Worm (Caenorhabditis elegans) whole organism, early embryonic: Measurements from ENCODE around the gene Y82E9BR.10.
"Not testable (repeated sequence)": the region's sequence is repeated elsewhere in the genome, so short reads cannot be mapped to it uniquely, and the experiment has no call there.

ENCODE experiments used
- B0310.2 ChIP-seq: sonication (generic microtip); optimal IDR thresholded peaks from 2 replicates; lab custom pipeline; 2016; ENCODE audit warnings: mild to moderate bottlenecking, missing genetic modification characterization, missing compliant biosample characterization
- F13C5.2 ChIP-seq: sonication (generic microtip); optimal IDR thresholded peaks from 2 replicates; lab custom pipeline; 2017; ENCODE audit warnings: mild to moderate bottlenecking, missing genetic modification characterization, inconsistent platforms, missing compliant biosample characterization
- aly-1 ChIP-seq: sonication (generic microtip); optimal IDR thresholded peaks from 2 replicates; lab custom pipeline; 2016; ENCODE audit warnings: missing genetic modification characterization, missing compliant biosample characterization
- ama-1 ChIP-seq: fragments of 150-350 bp; optimal IDR thresholded peaks from 2 replicates; lab custom pipeline; 2014
- ceh-13 ChIP-seq: fragments of 200-800 bp; sonication (Bioruptor generic); optimal IDR thresholded peaks from 2 replicates; lab custom pipeline; 2018; ENCODE audit warnings: mild to moderate bottlenecking, missing genetic modification characterization, missing compliant biosample characterization
- ceh-36 ChIP-seq: sonication (generic microtip); optimal IDR thresholded peaks from 2 replicates; lab custom pipeline; 2016; ENCODE audit warnings: missing genetic modification characterization, inconsistent platforms, missing compliant biosample characterization
- ets-7 ChIP-seq: sonication (generic microtip); optimal IDR thresholded peaks from 2 replicates; lab custom pipeline; 2016; ENCODE audit warnings: missing genotype, missing genetic modification characterization, missing compliant biosample characterization
- flt-1 ChIP-seq: fragments of 200-800 bp; sonication (Bioruptor generic); IDR thresholded peaks from 2 replicates; pipeline ENCODE4 v1.3.6; 2022; ENCODE audit warnings: missing genetic modification characterization, missing compliant biosample characterization
- hmbx-1 ChIP-seq: sonication (generic microtip); optimal IDR thresholded peaks from 2 replicates; lab custom pipeline; 2016; ENCODE audit warnings: mild to moderate bottlenecking, missing genetic modification characterization, missing compliant biosample characterization
- hmg-4 ChIP-seq: fragments of 200-800 bp; sonication (Bioruptor generic); optimal IDR thresholded peaks from 2 replicates; lab custom pipeline; 2018; ENCODE audit warnings: mild to moderate bottlenecking, missing genetic modification characterization, missing compliant biosample characterization
- hnd-1 ChIP-seq: sonication (generic microtip); optimal IDR thresholded peaks from 2 replicates; lab custom pipeline; 2016; ENCODE audit warnings: missing genetic modification characterization, missing compliant biosample characterization
- pes-1 ChIP-seq: fragments of 200-800 bp; sonication (Bioruptor generic); IDR thresholded peaks from 2 replicates; pipeline ENCODE4 v1.3.6; 2022; ENCODE audit warnings: missing genetic modification reagents, missing genetic modification characterization, missing compliant biosample characterization
- scrt-1 ChIP-seq: fragments of 200-800 bp; sonication (Bioruptor generic); IDR thresholded peaks from 2 replicates; pipeline ENCODE4 v1.3.6; 2022; ENCODE audit warnings: missing genetic modification characterization, missing compliant biosample characterization
- sea-1 ChIP-seq: fragments of 200-800 bp; sonication (Bioruptor generic); conservative IDR thresholded peaks from 2 replicates; pipeline ENCODE4 v1.3.6; 2022; ENCODE audit warnings: missing genetic modification characterization, missing compliant biosample characterization
- tbx-11 ChIP-seq: fragments of 200-800 bp; sonication (Bioruptor generic); IDR thresholded peaks from 2 replicates; pipeline ENCODE4 v1.3.6; 2022; ENCODE audit warnings: missing genetic modification characterization, missing compliant biosample characterization
- tbx-37 ChIP-seq: fragments of 200-800 bp; sonication (Bioruptor generic); conservative IDR thresholded peaks from 2 replicates; pipeline ENCODE4 v1.3.6; 2022; ENCODE audit warnings: missing genetic modification reagents, missing genetic modification characterization, missing compliant biosample characterization
- tra-4 ChIP-seq: sonication (generic microtip); optimal IDR thresholded peaks from 2 replicates; lab custom pipeline; 2017; ENCODE audit warnings: missing genetic modification characterization, missing compliant biosample characterization

Gene Y82E9BR.10

ce11 chrIII:1383483-1383882, 8.1 kb upstream of the Y82E9BR.10 start:
- TF ChIP-seq F13C5.2 (tag; lab: Kevin White, UChicago): no peak
- no peak for TF ChIP-seq flt-1 (GFP tag; lab: Robert Waterston, UW)

ce11 chrIII:1380535-1381274, 5.3 kb upstream of the Y82E9BR.10 start, which contains the start of the genes pals-21 and Y82E9BR.6:
Gene pals-21, minus strand, starts transcription at chrIII:1380635.
Gene Y82E9BR.6, plus strand, starts transcription at chrIII:1381224.
- TF ChIP-seq hmbx-1 (tag; lab: Kevin White, UChicago) (no peak), tra-4 (no peak), ets-7 (tag; lab: Kevin White, UChicago) (no peak), sea-1 (GFP tag; lab: Robert Waterston, UW) (no peak), ceh-36 (tag; lab: Kevin White, UChicago) (no peak), B0310.2 (tag; lab: Kevin White, UChicago) (no peak), ceh-13 (no peak), flt-1 (GFP tag; lab: Robert Waterston, UW) (no peak), pes-1 (GFP tag; lab: Robert Waterston, UW) (no peak), ama-1 (lab: Kevin White, UChicago) (no peak), scrt-1 (GFP tag; lab: Robert Waterston, UW) (no peak), tbx-11 (GFP tag; lab: Robert Waterston, UW) (no peak), hmg-4 (GFP tag; lab: Kevin White, UChicago) (no peak), aly-1 (tag; lab: Kevin White, UChicago) (no peak)

ce11 chrIII:1377903-1378302, 2.5 kb upstream of the Y82E9BR.10 start, which contains the start of gene pals-40:
Gene pals-40, minus strand, starts transcription at chrIII:1378003.
- TF ChIP-seq ets-7 (tag; lab: Kevin White, UChicago); aly-1 (tag; lab: Kevin White, UChicago); tbx-11 (GFP tag; lab: Robert Waterston, UW): not testable (repeated sequence)

- TF ChIP-seq hmbx-1 (tag; lab: Kevin White, UChicago) (no peak), F13C5.2 (tag; lab: Kevin White, UChicago) (no peak), ets-7 (tag; lab: Kevin White, UChicago) (no peak), pes-1 (GFP tag; lab: Robert Waterston, UW) (no peak), aly-1 (tag; lab: Kevin White, UChicago) (no peak), hmg-4 (GFP tag; lab: Kevin White, UChicago) (no peak), tbx-37 (no peak), B0310.2 (tag; lab: Kevin White, UChicago) (no peak), hnd-1 (tag; lab: Kevin White, UChicago) (no peak), ceh-36 (tag; lab: Kevin White, UChicago) (no peak)
Measured at ce11 chrIII:1374355-1374807, 1.0 kb downstream of the Y82E9BR.10 start, which contains the start of gene Y82E9BR.20. Gene Y82E9BR.20, plus strand, starts transcription at chrIII:1374405.

DNA sequence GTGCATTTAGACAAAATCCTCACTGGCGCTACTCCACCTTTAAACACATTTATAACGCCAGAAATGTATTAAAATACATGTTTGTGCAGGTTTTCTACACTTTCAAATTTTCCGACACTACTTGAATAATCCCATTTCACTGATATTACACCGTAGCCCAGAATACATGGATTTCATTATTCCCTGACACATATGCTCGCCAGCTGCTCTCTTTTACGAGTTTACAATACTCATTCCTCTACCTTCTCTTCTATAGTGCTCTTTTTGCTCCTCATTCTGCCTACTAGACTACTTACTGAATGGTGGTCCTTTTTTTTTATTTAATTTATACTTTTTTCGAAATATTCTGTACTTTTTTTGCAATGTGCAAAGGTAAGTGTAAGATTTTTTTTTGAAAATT, 2.8 kb downstream of the Y82E9BR.10 start:
- TF ChIP-seq F13C5.2 (tag; lab: Kevin White, UChicago): no peak
- no peak for TF ChIP-seq ceh-13

ce11 chrIII:1359669-1360068, 15.7 kb downstream of the Y82E9BR.10 start, which contains the start of gene Y82E9BR.9:
Gene Y82E9BR.9, minus strand, starts transcription at chrIII:1359769.
- TF ChIP-seq tra-4: no peak
- TF ChIP-seq ama-1 (lab: Kevin White, UChicago): no peak
- no peak for TF ChIP-seq aly-1 (tag; lab: Kevin White, UChicago)
- TF ChIP-seq tbx-11 (GFP tag; lab: Robert Waterston, UW): no peak
- TF ChIP-seq flt-1 (GFP tag; lab: Robert Waterston, UW): no peak
- no peak for TF ChIP-seq hnd-1 (tag; lab: Kevin White, UChicago)
- TF ChIP-seq tbx-37: no peak
- no peak for TF ChIP-seq hmbx-1 (tag; lab: Kevin White, UChicago)
- TF ChIP-seq sea-1 (GFP tag; lab: Robert Waterston, UW): no peak
- no peak for TF ChIP-seq B0310.2 (tag; lab: Kevin White, UChicago)
- TF ChIP-seq ets-7 (tag; lab: Kevin White, UChicago): no peak
- no peak for TF ChIP-seq F13C5.2 (tag; lab: Kevin White, UChicago)
- TF ChIP-seq ceh-13: no peak
- no peak for TF ChIP-seq pes-1 (GFP tag; lab: Robert Waterston, UW)
- TF ChIP-seq ceh-36 (tag; lab: Kevin White, UChicago): no peak
- no peak for TF ChIP-seq hmg-4 (GFP tag; lab: Kevin White, UChicago)
- no peak for TF ChIP-seq scrt-1 (GFP tag; lab: Robert Waterston, UW)

ce11 chrIII:1357973-1358372, 17.4 kb downstream of the Y82E9BR.10 start, which contains the start of gene Y82E9BR.8:
Gene Y82E9BR.8, minus strand, starts transcription at chrIII:1358073.
- TF ChIP-seq B0310.2 (tag; lab: Kevin White, UChicago); tbx-11 (GFP tag; lab: Robert Waterston, UW); tbx-37: not testable (repeated sequence)

- TF ChIP-seq tbx-11 (GFP tag; lab: Robert Waterston, UW) (no peak), ets-7 (tag; lab: Kevin White, UChicago) (no peak), hmg-4 (GFP tag; lab: Kevin White, UChicago) (no peak), B0310.2 (tag; lab: Kevin White, UChicago) (no peak), ceh-36 (tag; lab: Kevin White, UChicago) (no peak), aly-1 (tag; lab: Kevin White, UChicago) (no peak), pes-1 (GFP tag; lab: Robert Waterston, UW) (no peak), sea-1 (GFP tag; lab: Robert Waterston, UW) (no peak), ama-1 (lab: Kevin White, UChicago) (no peak), flt-1 (GFP tag; lab: Robert Waterston, UW) (no peak), F13C5.2 (tag; lab: Kevin White, UChicago) (no peak), scrt-1 (GFP tag; lab: Robert Waterston, UW) (no peak), tra-4 (no peak)
Measured at ce11 chrIII:1355320-1355719, 20.1 kb downstream of the Y82E9BR.10 start, which contains the start of gene Y82E9BL.1. Gene Y82E9BL.1, minus strand, starts transcription at chrIII:1355420.
